Worm (Caenorhabditis elegans): Measurements from ENCODE around the gene F58H1.8.
A peak's percentile ranks its signal among the peaks of the same experiment; 100 is the strongest.

F58H1.8 gene

ce11 chrV:11885939-11886338 is 49.0 kb upstream of the F58H1.8 start (continued):
- TF ChIP-seq nhr-25 (tag; optimal IDR thresholded peaks at IDR 0.05; ENCODE audit: borderline replicate concordance, insufficient read depth) (no peak), lsy-2 (tag; optimal IDR thresholded peaks at IDR 0.05) (peak; percentile 44 to 66), D1046.2 (GFP tag; IDR thresholded peaks at IDR 0.05) (no peak), zip-2 (tag; optimal IDR thresholded peaks at IDR 0.05) (no peak), R02D3.7 (tag; optimal IDR thresholded peaks at IDR 0.05) (no peak), egl-27 (tag; optimal IDR thresholded peaks at IDR 0.05) (no peak), dpl-1 (GFP tag; optimal IDR thresholded peaks at IDR 0.05) (no peak), pqm-1 (tag; optimal IDR thresholded peaks at IDR 0.05) (peak; percentile 61), set-16 (GFP tag; IDR thresholded peaks at IDR 0.05) (no peak), lim-7 (GFP tag; IDR thresholded peaks at IDR 0.05) (no peak), nhr-6 (tag; optimal IDR thresholded peaks at IDR 0.05) (no peak), sdz-12 (GFP tag; optimal IDR thresholded peaks at IDR 0.05) (no peak), mdt-29 (GFP tag; IDR thresholded peaks at IDR 0.05) (peak; percentile 75; the same call in 1 of the 2 replicates), arid-1 (GFP tag; conservative IDR thresholded peaks at IDR 0.05) (no peak)

- TF ChIP-seq hif-1 (tag; optimal IDR thresholded peaks at IDR 0.05) (peak; percentile 49 to 78), lim-7 (GFP tag; IDR thresholded peaks at IDR 0.05) (no peak), saeg-2 (GFP tag; IDR thresholded peaks at IDR 0.05) (0 out of 2 replicates have a peak, but pooled peaks have one; percentile 28), F49E8.2 (tag; optimal IDR thresholded peaks at IDR 0.05; ENCODE audit: borderline replicate concordance) (no peak), gei-8 (GFP tag; optimal IDR thresholded peaks at IDR 0.05) (peak; percentile 93), mdl-1 (tag; optimal IDR thresholded peaks at IDR 0.05) (peak; percentile 96 to 99), aha-1 (tag) (peak; percentile 97), hlh-30 (tag; optimal IDR thresholded peaks at IDR 0.05; ENCODE audit: insufficient read depth) (peak; percentile 89), vab-7 (GFP tag; IDR thresholded peaks at IDR 0.05) (no peak), nhr-42 (GFP tag; IDR thresholded peaks at IDR 0.05) (no peak), snpc-4 (tag; optimal IDR thresholded peaks at IDR 0.05) (no peak), lir-3 (tag; optimal IDR thresholded peaks at IDR 0.05) (no peak), lin-1 (GFP tag; IDR thresholded peaks at IDR 0.05) (0 out of 2 replicates have a peak, but pooled peaks have one; percentile 35), lin-15B (tag; optimal IDR thresholded peaks at IDR 0.05) (no peak), ama-1 (optimal IDR thresholded peaks at IDR 0.05) (peak; percentile 93), mep-1 (tag; optimal IDR thresholded peaks at IDR 0.05) (peak; percentile 55), unc-130 (GFP tag; optimal IDR thresholded peaks at IDR 0.05) (no peak), cey-2 (tag; optimal IDR thresholded peaks at IDR 0.05; ENCODE audit: borderline replicate concordance, insufficient read depth) (peak; percentile 74), daf-16 (GFP tag; optimal IDR thresholded peaks at IDR 0.05) (peak in 1 of 2 experiments; percentile 50), daf-16 (tag; optimal IDR thresholded peaks at IDR 0.05) (peak; percentile 72), nhr-10 (tag; optimal IDR thresholded peaks at IDR 0.05) (peak; percentile 95), dve-1 (tag; optimal IDR thresholded peaks at IDR 0.05; ENCODE audit: insufficient read depth) (peak; percentile 61), nhr-102 (tag; optimal IDR thresholded peaks at IDR 0.05) (peak; percentile 38), dmd-6 (GFP tag; IDR thresholded peaks at IDR 0.05) (peak; percentile 96), zag-1 (tag; optimal IDR thresholded peaks at IDR 0.05) (no peak), tag-97 (GFP tag; IDR thresholded peaks at IDR 0.05) (no peak), nhr-28 (tag; optimal IDR thresholded peaks at IDR 0.05) (peak; percentile 95), mxl-3 (GFP tag; optimal IDR thresholded peaks at IDR 0.05) (peak; percentile 100), ceh-82 (tag; optimal IDR thresholded peaks at IDR 0.05) (no peak), egl-27 (tag; optimal IDR thresholded peaks at IDR 0.05) (peak; percentile 34), lsy-2 (tag; optimal IDR thresholded peaks at IDR 0.05) (peak in 1 of 2 experiments; percentile 45), unc-62 (GFP tag; optimal IDR thresholded peaks at IDR 0.05 in 1 of 2) (peak in 1 of 2 experiments; percentile 99), unc-62 (tag; optimal IDR thresholded peaks at IDR 0.05) (no peak), dpl-1 (GFP tag; optimal IDR thresholded peaks at IDR 0.05) (peak; percentile 2), nhr-77 (tag; optimal IDR thresholded peaks at IDR 0.05) (peak; percentile 83), nhr-41 (GFP tag; IDR thresholded peaks at IDR 0.05) (no peak), nhr-11 (tag; optimal IDR thresholded peaks at IDR 0.05) (peak; percentile 73), tra-1 (GFP tag; IDR thresholded peaks at IDR 0.05) (no peak), pqm-1 (tag; optimal IDR thresholded peaks at IDR 0.05) (peak; percentile 5), daf-12 (tag; optimal IDR thresholded peaks at IDR 0.05) (no peak)
Observed at ce11 chrV:11887988-11888499, 46.9 kb upstream of the F58H1.8 start, which contains the start of gene adh-1. adh-1 (plus strand) TSS chrV:11888248.
